Worm (Caenorhabditis elegans) whole organism, L4/young adult: ENCODE results near the gene miz-1.

Experiments
- W03F9.2 ChIP-seq: fragments of 150-350 bp; optimal IDR thresholded peaks from 2 replicates; lab custom pipeline; 2014; ENCODE audit warnings: missing biosample characterization, missing genetic modification characterization
- dao-5 ChIP-seq: sonication (generic microtip); optimal IDR thresholded peaks from 2 replicates; lab custom pipeline; 2016; ENCODE audit warnings: missing genotype, missing genetic modification characterization, moderate library complexity, missing compliant biosample characterization
- him-1 ChIP-seq: sonication (generic microtip); optimal IDR thresholded peaks from 2 replicates; lab custom pipeline; 2016; ENCODE audit warnings: missing genotype, missing genetic modification reagents, missing genetic modification characterization, missing compliant biosample characterization

ce11 chrIV:10869642-10870041 is 57.4 kb downstream of the miz-1 start:
- TF ChIP-seq him-1 (no peak), W03F9.2 (tag; lab: Kevin White, UChicago) (no peak), dao-5 (tag; lab: Kevin White, UChicago) (no peak)
